Worm (Caenorhabditis elegans) whole organism, L4/young adult: Measurements from ENCODE around the gene B0034.5.

ENCODE experiments used
- W03F9.2 ChIP-seq: fragments of 150-350 bp; optimal IDR thresholded peaks from 2 replicates; lab custom pipeline; 2014; ENCODE audit warnings: missing biosample characterization, missing genetic modification characterization
- him-1 ChIP-seq: sonication (generic microtip); optimal IDR thresholded peaks from 2 replicates; lab custom pipeline; 2016; ENCODE audit warnings: missing genotype, missing genetic modification reagents, missing genetic modification characterization, missing compliant biosample characterization

DNA sequence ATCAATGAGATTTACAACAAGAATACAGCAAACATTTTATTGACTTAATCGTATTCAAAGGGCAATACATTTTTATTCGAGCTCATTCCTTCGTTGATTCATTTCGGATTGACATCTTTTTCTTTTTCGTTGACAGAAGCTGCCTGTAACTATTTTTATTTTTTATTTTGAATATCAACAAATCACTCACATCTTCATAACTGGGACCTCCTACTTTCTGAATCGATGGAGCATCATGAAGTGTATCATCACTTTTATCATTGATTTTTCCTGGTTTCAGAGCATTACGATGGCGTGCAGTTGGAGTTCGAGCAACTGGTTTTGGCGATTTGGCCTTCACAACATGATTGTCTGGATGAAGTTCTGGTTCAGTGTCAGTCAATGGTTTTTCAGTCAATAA is 6.7 kb downstream of the B0034.5 start, which contains the start of gene B0034.1:
- TF ChIP-seq W03F9.2 (tag; lab: Kevin White, UChicago) (no peak), him-1 (tag; lab: Kevin White, UChicago) (no peak)
